Worm (Caenorhabditis elegans): Measurements from ENCODE around the gene ZC477.4.
A peak's percentile ranks its signal among the peaks of the same experiment; 100 is the strongest.

Gene ZC477.4

DNA sequence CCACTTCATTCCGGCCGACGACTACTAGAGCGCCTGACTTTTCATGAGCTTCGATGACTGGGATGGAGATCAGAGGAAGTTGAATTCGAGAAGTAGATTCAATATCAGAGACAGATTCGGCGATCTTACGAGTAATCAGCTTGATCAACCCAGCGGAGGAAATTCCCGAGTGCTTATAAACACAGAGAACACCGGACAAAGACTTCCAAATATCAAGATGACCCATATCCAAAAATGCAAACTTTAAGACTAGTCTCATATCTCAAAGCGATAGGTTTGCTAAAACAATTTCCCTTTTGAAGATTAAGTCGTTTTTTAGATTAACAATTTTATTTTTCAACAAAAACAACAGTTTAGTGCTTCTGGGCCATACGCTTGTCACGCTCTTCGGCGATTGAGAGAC, 15.2 kb downstream of the ZC477.4 start, which contains the start of gene Y43B11AR.3 (continued):
- TF ChIP-seq aha-1 (tag) (no peak), dmd-6 (GFP tag; IDR thresholded peaks at IDR 0.05) (no peak), nhr-41 (GFP tag; IDR thresholded peaks at IDR 0.05) (no peak), nhr-25 (tag; optimal IDR thresholded peaks at IDR 0.05; ENCODE audit: borderline replicate concordance, insufficient read depth) (no peak), ztf-7 (tag; optimal IDR thresholded peaks at IDR 0.05) (no peak), mdl-1 (tag; optimal IDR thresholded peaks at IDR 0.05) (no peak), ceh-20 (GFP tag; IDR thresholded peaks at IDR 0.05) (no peak), egl-27 (tag; optimal IDR thresholded peaks at IDR 0.05) (no peak), nhr-11 (tag; optimal IDR thresholded peaks at IDR 0.05) (no peak), pha-4 (GFP tag; IDR thresholded peaks at IDR 0.05) (peak; percentile 46; the same call in 1 of the 2 replicates), pha-4 (tag; optimal IDR thresholded peaks at IDR 0.05) (no peak), Y75B8A.6 (GFP tag; IDR thresholded peaks at IDR 0.05) (peak; percentile 31; the same call in 1 of the 2 replicates), attf-4 (tag; optimal IDR thresholded peaks at IDR 0.05) (no peak), fkh-10 (GFP tag; optimal IDR thresholded peaks at IDR 0.05) (no peak), duxl-1 (tag; optimal IDR thresholded peaks at IDR 0.05; ENCODE audit: poor library complexity) (peak; percentile 22), dpl-1 (GFP tag; optimal IDR thresholded peaks at IDR 0.05) (no peak), spr-3 (GFP tag; optimal IDR thresholded peaks at IDR 0.05) (peak; percentile 49), daf-12 (tag; optimal IDR thresholded peaks at IDR 0.05) (no peak), daf-8 (GFP tag; IDR thresholded peaks at IDR 0.05) (no peak), snpc-4 (tag; optimal IDR thresholded peaks at IDR 0.05) (no peak), ceh-62 (tag; optimal IDR thresholded peaks at IDR 0.05) (no peak), pqm-1 (tag; optimal IDR thresholded peaks at IDR 0.05) (no peak), unc-62 (GFP tag; optimal IDR thresholded peaks at IDR 0.05 in 1 of 2) (no peak), unc-62 (tag; optimal IDR thresholded peaks at IDR 0.05) (no peak), sdz-12 (GFP tag; optimal IDR thresholded peaks at IDR 0.05) (no peak), F37D6.2 (tag; optimal IDR thresholded peaks at IDR 0.05) (no peak), skn-1 (tag; optimal IDR thresholded peaks at IDR 0.05) (no peak), mdt-29 (GFP tag; IDR thresholded peaks at IDR 0.05) (peak; percentile 66; the same call in 1 of the 2 replicates), nhr-10 (tag; optimal IDR thresholded peaks at IDR 0.05) (no peak), ceh-32 (tag; optimal IDR thresholded peaks at IDR 0.05; ENCODE audit: poor library complexity) (no peak), tag-97 (GFP tag; IDR thresholded peaks at IDR 0.05) (no peak), Y48G9A.11 (GFP tag; IDR thresholded peaks at IDR 0.05) (peak; percentile 85; the same call in 1 of the 2 replicates), lin-15B (tag; optimal IDR thresholded peaks at IDR 0.05) (no peak), nhr-111 (GFP tag; optimal IDR thresholded peaks at IDR 0.05) (no peak), madf-9 (GFP tag; conservative IDR thresholded peaks at IDR 0.05) (no peak), ces-1 (GFP tag; optimal IDR thresholded peaks at IDR 0.05) (no peak), lim-7 (GFP tag; IDR thresholded peaks at IDR 0.05) (no peak; the same call in none of the 2 replicates), dmd-9 (GFP tag; IDR thresholded peaks at IDR 0.05) (no peak), cey-2 (tag; optimal IDR thresholded peaks at IDR 0.05; ENCODE audit: borderline replicate concordance, insufficient read depth) (no peak), lin-38 (GFP tag; IDR thresholded peaks at IDR 0.05) (peak; percentile 89), unc-39 (tag; optimal IDR thresholded peaks at IDR 0.05) (no peak), nhr-237 (tag; optimal IDR thresholded peaks at IDR 0.05) (no peak), mxl-3 (GFP tag; optimal IDR thresholded peaks at IDR 0.05) (no peak), mep-1 (tag; optimal IDR thresholded peaks at IDR 0.05) (no peak), ceh-28 (tag; optimal IDR thresholded peaks at IDR 0.05) (no peak), jun-1 (tag; optimal IDR thresholded peaks at IDR 0.05) (no peak), ceh-82 (tag; optimal IDR thresholded peaks at IDR 0.05) (no peak), madf-5 (GFP tag; IDR thresholded peaks at IDR 0.05) (peak in 1 of 2 experiments; percentile 89; a peak in 2 of 4 replicates), F44E2.7 (GFP tag; IDR thresholded peaks at IDR 0.05) (0 out of 2 replicates have a peak, but pooled peaks have one; percentile 61), hlh-11 (tag; optimal IDR thresholded peaks at IDR 0.05) (no peak), zfp-2 (tag; optimal IDR thresholded peaks at IDR 0.05) (no peak), lin-13 (GFP tag; optimal IDR thresholded peaks at IDR 0.05) (no peak), spr-1 (tag; optimal IDR thresholded peaks at IDR 0.05) (peak; percentile 32)

Data from whole organism, L4 larva.